Fruit fly (Drosophila melanogaster) whole organism, prepupa: Measurements from ENCODE around the gene ng4.
A peak's percentile ranks its signal among the peaks of the same experiment; 100 is the strongest.

ENCODE experiments used
- Blimp-1 ChIP-seq: fragments of 200-800 bp; sonication (Bioruptor generic); optimal IDR thresholded peaks from 3 replicates; lab custom pipeline; 2017; ENCODE audit warnings: missing biosample characterization, missing genetic modification characterization, mild to moderate bottlenecking, moderate library complexity, missing genetic modification reagents
- CG10669 ChIP-seq: fragments of 200-800 bp; sonication (Bioruptor generic); optimal IDR thresholded peaks from 3 replicates; lab custom pipeline; 2018; ENCODE audit warnings: missing biosample characterization, mild to moderate bottlenecking, missing genetic modification characterization, moderate library complexity
- CG15336 ChIP-seq: fragments of 200-800 bp; sonication (Bioruptor generic); IDR thresholded peaks from 2 replicates; pipeline ENCODE4 v1.3.6; 2022; ENCODE audit warnings: missing biosample characterization, missing genetic modification characterization
- CG1621 ChIP-seq: fragments of 200-800 bp; sonication (Bioruptor generic); optimal IDR thresholded peaks from 3 replicates; lab custom pipeline; 2018; ENCODE audit warnings: missing biosample characterization, mild to moderate bottlenecking, missing genetic modification characterization
- CG16779 ChIP-seq: fragments of 200-800 bp; sonication (Bioruptor generic); optimal IDR thresholded peaks from 3 replicates; lab custom pipeline; 2017; ENCODE audit warnings: missing biosample characterization, mild to moderate bottlenecking, missing genetic modification characterization
- CG4318 ChIP-seq: fragments of 200-800 bp; sonication (Bioruptor generic); optimal IDR thresholded peaks from 3 replicates; lab custom pipeline; 2017; ENCODE audit warnings: missing biosample characterization, mild to moderate bottlenecking, missing genetic modification characterization
- CG6163 ChIP-seq: fragments of 200-800 bp; sonication (Bioruptor generic); IDR thresholded peaks from 3 replicates; pipeline ENCODE4 v1.3.6; 2022; ENCODE audit warnings: missing biosample characterization, missing genetic modification characterization
- CG6792 ChIP-seq: fragments of 200-800 bp; sonication (Bioruptor generic); optimal IDR thresholded peaks from 3 replicates; lab custom pipeline; 2016; ENCODE audit warnings: missing biosample characterization, missing genetic modification characterization
- CG6854 ChIP-seq: fragments of 200-800 bp; sonication (Bioruptor generic); optimal IDR thresholded peaks from 2 replicates; lab custom pipeline; 2017; ENCODE audit warnings: missing biosample characterization, mild to moderate bottlenecking, missing genetic modification characterization
- Eip75B ChIP-seq: fragments of 200-800 bp; sonication (Bioruptor generic); optimal IDR thresholded peaks from 3 replicates; lab custom pipeline; 2016; ENCODE audit warnings: missing biosample characterization, missing genetic modification characterization
- Hr38 ChIP-seq: sonication (Bioruptor generic); optimal IDR thresholded peaks from 2 replicates; lab custom pipeline; 2016; ENCODE audit warnings: missing biosample characterization, missing genetic modification characterization
- Hr39 ChIP-seq: fragments of 200-800 bp; sonication (Bioruptor generic); optimal IDR thresholded peaks from 2 replicates; lab custom pipeline; 2016; ENCODE audit warnings: missing biosample characterization, missing genetic modification characterization
- Lpt ChIP-seq: fragments of 200-800 bp; sonication (Bioruptor generic); optimal IDR thresholded peaks from 3 replicates; lab custom pipeline; 2016; ENCODE audit warnings: missing biosample characterization, missing genetic modification characterization
- Met ChIP-seq: fragments of 200-800 bp; sonication (Bioruptor generic); optimal IDR thresholded peaks from 3 replicates; lab custom pipeline; 2016; ENCODE audit warnings: missing biosample characterization, missing genetic modification characterization
- Smox ChIP-seq: fragments of 200-800 bp; sonication (Bioruptor generic); optimal IDR thresholded peaks from 3 replicates; lab custom pipeline; 2016; ENCODE audit warnings: missing biosample characterization, missing genetic modification characterization
- Sox102F ChIP-seq: fragments of 200-800 bp; sonication (Bioruptor generic); optimal IDR thresholded peaks from 2 replicates; lab custom pipeline; 2016; ENCODE audit warnings: missing biosample characterization, mild to moderate bottlenecking, missing genetic modification characterization
- Sox15 ChIP-seq: fragments of 200-800 bp; sonication (Bioruptor generic); optimal IDR thresholded peaks from 3 replicates; lab custom pipeline; 2016; ENCODE audit warnings: missing biosample characterization, missing genetic modification characterization
- cyc ChIP-seq: fragments of 200-800 bp; sonication (Bioruptor generic); optimal IDR thresholded peaks from 3 replicates; lab custom pipeline; 2016; ENCODE audit warnings: missing biosample characterization, missing genetic modification characterization
- dac ChIP-seq: fragments of 200-800 bp; sonication (Bioruptor generic); optimal IDR thresholded peaks from 2 replicates; lab custom pipeline; 2017; ENCODE audit warnings: missing biosample characterization, mild to moderate bottlenecking, missing genetic modification characterization
- eg ChIP-seq: fragments of 200-800 bp; sonication (Bioruptor generic); IDR thresholded peaks from 3 replicates; pipeline ENCODE4 v1.3.6; 2022; ENCODE audit warnings: missing biosample characterization, missing genetic modification characterization
- fd59A ChIP-seq: fragments of 200-800 bp; sonication (Bioruptor generic); optimal IDR thresholded peaks from 2 replicates; lab custom pipeline; 2017; ENCODE audit warnings: missing biosample characterization, mild to moderate bottlenecking, missing genetic modification characterization, missing genetic modification reagents
- lz ChIP-seq: fragments of 200-800 bp; sonication (Bioruptor generic); optimal IDR thresholded peaks from 3 replicates; lab custom pipeline; 2016; ENCODE audit warnings: missing biosample characterization, missing genetic modification characterization
- ss ChIP-seq, 2 experiments: fragments of 200-800 bp; sonication (Bioruptor generic); optimal IDR thresholded peaks; 2 replicates in 1 of 2; 3 replicates in 1 of 2; lab custom pipeline; 2017 to 2018; ENCODE audit warnings: mild to moderate bottlenecking in 2 of 2, missing biosample characterization in 2 of 2, missing genetic modification characterization in 2 of 2, moderate library complexity in 1 of 2
- topi ChIP-seq: fragments of 200-800 bp; sonication (Bioruptor generic); optimal IDR thresholded peaks from 3 replicates; lab custom pipeline; 2016; ENCODE audit warnings: missing biosample characterization, missing genetic modification characterization

Gene ng4

DNA sequence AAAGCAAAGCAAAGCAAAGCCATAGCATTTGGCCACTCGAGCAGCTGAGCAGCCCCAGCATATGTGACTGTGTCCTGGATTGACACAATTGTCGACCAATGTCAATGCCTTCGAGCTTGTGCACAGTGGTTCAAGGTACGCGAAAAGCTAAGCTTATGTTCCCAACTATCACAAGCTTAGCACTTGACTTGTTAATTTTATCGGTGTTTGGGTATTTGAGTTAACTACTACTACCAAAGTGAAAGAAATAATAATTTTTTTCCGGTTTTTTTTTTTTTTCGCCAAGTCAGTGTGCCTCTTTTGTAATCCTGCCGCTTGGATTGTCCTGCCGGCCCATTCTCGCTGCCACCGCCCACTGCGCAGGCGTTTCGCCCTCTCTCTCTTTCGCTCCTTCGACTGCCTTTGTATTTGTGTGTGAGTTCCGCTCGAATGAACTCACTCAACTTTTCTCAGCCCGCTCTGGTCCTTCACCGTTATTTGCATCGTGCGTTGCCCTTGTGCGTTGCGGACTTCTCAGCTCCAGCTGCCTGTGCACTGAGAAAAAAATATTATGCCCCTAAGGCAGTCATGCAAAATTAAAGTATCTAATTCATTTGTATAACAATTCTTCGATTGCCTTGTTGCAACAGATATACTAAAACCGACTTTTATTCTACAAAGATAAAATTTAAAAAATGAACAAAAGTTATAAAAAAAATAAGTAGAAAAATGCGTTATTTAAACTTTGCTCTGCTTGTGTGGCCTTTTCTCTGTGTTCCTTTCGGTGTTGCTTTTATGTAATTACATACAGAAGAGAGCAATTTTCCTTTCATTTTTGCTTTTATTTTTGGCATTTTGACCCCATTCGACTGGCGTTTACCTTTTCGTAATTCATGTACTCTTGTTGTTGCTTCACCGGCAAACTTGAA lies 37.9 kb downstream of the ng4 start (continued):
- TF ChIP-seq Blimp-1 (GFP tag; lab: Kevin White, UChicago) (no peak), Sox15 (GFP tag; lab: Kevin White, UChicago) (peak; percentile 23), Lpt (no peak), Eip75B (GFP tag; lab: Kevin White, UChicago) (peak; percentile 55), dac (GFP tag; lab: Kevin White, UChicago) (no peak), CG6792 (GFP tag; lab: Kevin White, UChicago) (peak; percentile 51), Met (GFP tag; lab: Kevin White, UChicago) (peak; percentile 59), lz (GFP tag; lab: Kevin White, UChicago) (peak; percentile 47), CG6163 (peak; percentile 79), fd59A (peak; percentile 9), cyc (peak; percentile 45), eg (peak; percentile 69), Sox102F (peak; percentile 48), CG4318 (GFP tag; lab: Kevin White, UChicago) (no peak), CG16779 (no peak), CG1621 (tag; lab: Kevin White, UChicago) (no peak), CG10669 (GFP tag; lab: Kevin White, UChicago) (peak; percentile 47), CG15336 (peak; percentile 7; the same call in 1 of the 2 replicates), Hr38 (GFP tag; lab: Kevin White, UChicago) (no peak), topi (peak; percentile 52), Hr39 (GFP tag; lab: Kevin White, UChicago) (peak; percentile 36), ss (GFP tag; optimal IDR thresholded peaks at IDR 0.05; lab: Kevin White, UChicago) (no peak), Smox (GFP tag; lab: Kevin White, UChicago) (peak; percentile 57), CG6854 (GFP tag; lab: Kevin White, UChicago) (no peak)
